Fruit fly (Drosophila melanogaster): Measurements from ENCODE around the gene Osi2.

- TF ChIP-seq psq (optimal IDR thresholded peaks at IDR 0.05) = no peak
- no peak for TF ChIP-seq ttk (optimal IDR thresholded peaks at IDR 0.05)
Measured at dm6 chr3R:6240263-6240662, 31.1 kb downstream of the Osi2 start.

Measured in Kc167 (cell line).